Fruit fly (Drosophila melanogaster): ENCODE results near the gene ham.

The ham gene

DNA sequence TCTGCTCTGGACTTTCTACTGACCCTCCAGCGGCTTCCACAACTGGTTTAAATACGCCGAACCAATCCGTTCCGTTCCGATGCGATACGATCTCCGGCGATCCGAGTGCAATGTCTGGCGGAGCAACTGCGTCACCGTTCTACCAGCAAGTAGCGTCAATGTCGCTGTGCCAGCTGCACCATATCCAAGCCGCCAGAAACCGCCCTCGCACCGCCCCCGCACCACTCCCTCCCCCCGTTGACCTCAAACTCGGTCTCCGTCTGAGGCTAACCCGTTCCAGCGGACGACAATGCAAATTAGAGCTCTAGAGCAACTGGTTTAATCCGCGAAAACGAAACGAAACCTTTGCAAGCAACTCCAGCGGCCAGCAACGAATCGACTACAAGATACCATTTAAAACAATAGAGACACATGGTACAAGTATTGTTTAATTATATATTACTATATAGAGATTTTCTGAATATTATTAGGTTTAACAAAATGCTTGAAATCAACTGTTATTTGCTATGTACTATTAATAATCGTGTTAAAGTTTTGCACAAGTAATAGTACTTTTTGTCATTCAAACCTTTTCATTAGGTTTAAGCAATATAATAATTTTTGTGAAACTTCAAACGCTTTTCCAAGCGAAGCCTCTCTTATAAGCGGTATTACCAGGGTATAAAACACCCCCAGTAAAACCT lies 18.4 kb upstream of the ham start, which contains the start of the genes CG10570 and CG42502 (continued):
- TF ChIP-seq CG32006 (GFP tag; optimal IDR thresholded peaks at IDR 0.05) (no peak), dsx (GFP tag; optimal IDR thresholded peaks at IDR 0.05; ENCODE audit: poor library complexity, severe bottlenecking) (peak; percentile 33), CG8319 (GFP tag; optimal IDR thresholded peaks at IDR 0.05) (no peak), fd59A (GFP tag; optimal IDR thresholded peaks at IDR 0.05) (no peak), CG6854 (GFP tag; optimal IDR thresholded peaks at IDR 0.05) (no peak), fd85E (GFP tag; optimal IDR thresholded peaks at IDR 0.05) (no peak), acj6 (GFP tag; optimal IDR thresholded peaks at IDR 0.05) (peak; percentile 9), OdsH (GFP tag; optimal IDR thresholded peaks at IDR 0.05) (peak; percentile 32), CG11762 (GFP tag; optimal IDR thresholded peaks at IDR 0.05; ENCODE audit: insufficient read depth) (no peak), Gug (GFP tag; IDR thresholded peaks at IDR 0.05) (no peak), vri (GFP tag; optimal IDR thresholded peaks at IDR 0.05) (no peak), Blimp-1 (GFP tag; optimal IDR thresholded peaks at IDR 0.05) (no peak), fkh (GFP tag; optimal IDR thresholded peaks at IDR 0.05) (no peak)

DNA sequence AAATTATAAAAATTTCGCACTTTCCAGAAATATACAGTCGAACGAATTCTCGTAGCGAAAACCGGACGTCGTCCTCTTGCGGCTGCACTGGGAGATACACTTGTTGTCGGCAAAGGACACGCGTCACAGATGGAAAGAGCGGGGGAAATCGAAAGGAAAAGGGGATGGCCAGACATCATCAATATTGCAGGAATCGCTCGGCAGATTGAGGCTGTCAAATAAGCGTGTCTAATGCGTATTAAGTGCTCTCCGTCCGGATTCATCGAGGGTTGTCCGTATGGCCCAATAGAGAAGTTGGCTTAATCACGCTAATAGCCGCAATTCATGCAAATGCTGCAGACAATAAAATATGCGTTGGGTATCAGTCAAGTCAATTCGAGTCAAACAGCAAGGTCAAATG lies 16.8 kb upstream of the ham start:
- no peak for TF ChIP-seq Smox (GFP tag; optimal IDR thresholded peaks at IDR 0.05)
- TF ChIP-seq Hr4 (GFP tag; optimal IDR thresholded peaks at IDR 0.05): no peak
- TF ChIP-seq CG10631 (GFP tag; optimal IDR thresholded peaks at IDR 0.05): no peak
- no peak for TF ChIP-seq Eip75B (GFP tag; optimal IDR thresholded peaks at IDR 0.05)
- TF ChIP-seq CG11762 (GFP tag; optimal IDR thresholded peaks at IDR 0.05; ENCODE audit: insufficient read depth): no peak
- TF ChIP-seq vri (GFP tag; optimal IDR thresholded peaks at IDR 0.05): no peak
- TF ChIP-seq achi (GFP tag; optimal IDR thresholded peaks at IDR 0.05): no peak
- no peak for TF ChIP-seq net (GFP tag; optimal IDR thresholded peaks at IDR 0.05)
- TF ChIP-seq dac (GFP tag; optimal IDR thresholded peaks at IDR 0.05): no peak
- no peak for TF ChIP-seq Lpt (GFP tag; optimal IDR thresholded peaks at IDR 0.05)
- TF ChIP-seq CG4318 (GFP tag; optimal IDR thresholded peaks at IDR 0.05): no peak
- no peak for TF ChIP-seq Ets21C (GFP tag; optimal IDR thresholded peaks at IDR 0.05)
- no peak for TF ChIP-seq CG3032 (tag; optimal IDR thresholded peaks at IDR 0.05)
- no peak for TF ChIP-seq CG9139 (GFP tag; optimal IDR thresholded peaks at IDR 0.05)

DNA sequence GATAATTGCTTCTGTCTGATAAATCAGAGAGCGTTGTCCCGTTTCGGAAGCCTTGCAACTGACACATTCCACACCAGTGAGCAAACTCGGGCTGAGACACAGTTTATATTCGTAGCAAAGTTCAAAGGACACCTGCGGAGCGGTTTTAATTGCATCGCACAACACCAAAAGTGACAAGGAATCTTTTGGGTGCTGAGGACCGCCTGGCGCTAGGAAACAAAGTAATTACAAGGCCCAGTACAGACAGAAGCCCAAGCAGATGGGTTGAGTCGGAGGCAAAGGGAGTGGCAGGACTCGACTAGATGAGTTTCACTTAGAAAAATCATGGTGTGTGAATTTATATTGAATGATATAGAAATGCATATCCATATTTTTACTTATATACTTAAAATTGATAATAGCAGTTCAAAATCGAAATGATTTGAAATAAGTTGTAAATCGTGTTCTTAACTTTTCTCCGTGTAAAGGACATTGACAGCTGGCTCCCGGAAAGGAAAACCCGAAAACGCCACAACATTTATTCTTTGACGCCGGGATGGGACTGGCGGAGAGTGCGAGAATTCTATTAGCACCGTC lies 16.1 kb upstream of the ham start:
- no peak for TF ChIP-seq spab (GFP tag; optimal IDR thresholded peaks at IDR 0.05)
- TF ChIP-seq CG32006 (GFP tag; optimal IDR thresholded peaks at IDR 0.05): no peak
- no peak for TF ChIP-seq CG8632 (GFP tag; optimal IDR thresholded peaks at IDR 0.05)
- TF ChIP-seq CG3032 (tag; optimal IDR thresholded peaks at IDR 0.05): no peak
- no peak for TF ChIP-seq topi (GFP tag; optimal IDR thresholded peaks at IDR 0.05)
- TF ChIP-seq Smox (GFP tag; optimal IDR thresholded peaks at IDR 0.05): no peak
- no peak for TF ChIP-seq Gug (GFP tag; IDR thresholded peaks at IDR 0.05)
- TF ChIP-seq CG10669 (GFP tag; optimal IDR thresholded peaks at IDR 0.05): no peak
- no peak for TF ChIP-seq CG7368 (GFP tag; optimal IDR thresholded peaks at IDR 0.05)
- TF ChIP-seq Lpt (GFP tag; optimal IDR thresholded peaks at IDR 0.05): no peak
- no peak for TF ChIP-seq CG8119 (GFP tag; IDR thresholded peaks at IDR 0.05)
- TF ChIP-seq CG9139 (GFP tag; optimal IDR thresholded peaks at IDR 0.05): no peak
- TF ChIP-seq CG6276 (GFP tag; optimal IDR thresholded peaks at IDR 0.05): no peak
- TF ChIP-seq CG3919 (GFP tag; optimal IDR thresholded peaks at IDR 0.05): no peak
- TF ChIP-seq Ets21C (GFP tag; optimal IDR thresholded peaks at IDR 0.05): no peak
- TF ChIP-seq fd85E (GFP tag; optimal IDR thresholded peaks at IDR 0.05): no peak

All from whole organism, prepupa.